Worm (Caenorhabditis elegans) whole organism, mixed stage, embryonic: ENCODE measurements around the gene dhrr-1.
A peak's percentile ranks its signal among the peaks of the same experiment; 100 is the strongest.

ENCODE experiments used
- M03D4.4 ChIP-seq: sonication (generic microtip); optimal IDR thresholded peaks from 2 replicates; lab custom pipeline; 2017; ENCODE audit warnings: mild to moderate bottlenecking, missing genetic modification characterization, missing compliant biosample characterization
- bed-3 ChIP-seq: fragments of 200-800 bp; sonication (Bioruptor generic); optimal IDR thresholded peaks from 3 replicates; lab custom pipeline; 2018; ENCODE audit warnings: mild to moderate bottlenecking, missing genetic modification characterization, moderate library complexity, missing compliant biosample characterization
- blmp-1 ChIP-seq: fragments of 150-350 bp; optimal IDR thresholded peaks from 2 replicates; lab custom pipeline; 2014; ENCODE audit warnings: missing biosample characterization, missing genetic modification characterization
- ceh-39 ChIP-seq: fragments of 150-350 bp; optimal IDR thresholded peaks from 2 replicates; lab custom pipeline; 2014; ENCODE audit warnings: missing biosample characterization, missing genetic modification characterization
- ceh-43 ChIP-seq: fragments of 200-800 bp; sonication (Bioruptor generic); optimal IDR thresholded peaks from 2 replicates; lab custom pipeline; 2018; ENCODE audit warnings: mild to moderate bottlenecking, missing genetic modification characterization, moderate library complexity, missing compliant biosample characterization
- ceh-83 ChIP-seq: fragments of 200-800 bp; sonication (Bioruptor generic); optimal IDR thresholded peaks from 2 replicates; lab custom pipeline; 2018; ENCODE audit warnings: mild to moderate bottlenecking, missing genetic modification characterization, missing compliant biosample characterization
- ces-1 ChIP-seq: fragments of 150-350 bp; optimal IDR thresholded peaks from 2 replicates; lab custom pipeline; 2014; ENCODE audit warnings: missing biosample characterization, missing genetic modification reagents, missing genetic modification characterization
- cnd-1 ChIP-seq: fragments of 200-800 bp; sonication (Bioruptor generic); optimal IDR thresholded peaks from 2 replicates; lab custom pipeline; 2018; ENCODE audit warnings: mild to moderate bottlenecking, missing genetic modification characterization, missing compliant biosample characterization
- drap-1 ChIP-seq: fragments of 200-800 bp; sonication (Bioruptor generic); optimal IDR thresholded peaks from 3 replicates; lab custom pipeline; 2018; ENCODE audit warnings: mild to moderate bottlenecking, missing genetic modification characterization, missing compliant biosample characterization
- elt-3 ChIP-seq: fragments of 150-350 bp; optimal IDR thresholded peaks from 2 replicates; lab custom pipeline; 2014; ENCODE audit warnings: missing biosample characterization, missing genetic modification characterization
- flh-1 ChIP-seq: fragments of 200-800 bp; sonication (Bioruptor generic); optimal IDR thresholded peaks from 2 replicates; lab custom pipeline; 2018; ENCODE audit warnings: mild to moderate bottlenecking, missing genetic modification characterization, moderate library complexity, missing compliant biosample characterization
- hlh-1 ChIP-seq: fragments of 150-350 bp; optimal IDR thresholded peaks from 2 replicates; lab custom pipeline; 2014; ENCODE audit warnings: missing biosample characterization, missing genetic modification reagents, missing genetic modification characterization
- lin-13 ChIP-seq: fragments of 150-350 bp; optimal IDR thresholded peaks from 2 replicates; lab custom pipeline; 2014; ENCODE audit warnings: missing biosample characterization, missing genetic modification characterization
- lin-32 ChIP-seq: fragments of 200-800 bp; sonication (Bioruptor generic); optimal IDR thresholded peaks from 2 replicates; lab custom pipeline; 2018; ENCODE audit warnings: mild to moderate bottlenecking, missing genetic modification characterization, missing compliant biosample characterization
- lsy-2 ChIP-seq: fragments of 150-350 bp; optimal IDR thresholded peaks from 2 replicates; lab custom pipeline; 2014; ENCODE audit warnings: missing biosample characterization, missing genetic modification characterization
- mab-5 ChIP-seq: fragments of 150-350 bp; optimal IDR thresholded peaks from 2 replicates; lab custom pipeline; 2014; ENCODE audit warnings: missing biosample characterization, missing genetic modification characterization
- mep-1 ChIP-seq: fragments of 150-350 bp; optimal IDR thresholded peaks from 2 replicates; lab custom pipeline; 2017; ENCODE audit warnings: missing biosample characterization, missing genetic modification reagents, missing genetic modification characterization, inconsistent platforms
- mls-2 ChIP-seq: sonication (generic microtip); optimal IDR thresholded peaks from 2 replicates; lab custom pipeline; 2016; ENCODE audit warnings: mild to moderate bottlenecking, missing genetic modification characterization, moderate library complexity, missing compliant biosample characterization
- nhr-12 ChIP-seq: fragments of 150-350 bp; optimal IDR thresholded peaks from 2 replicates; lab custom pipeline; 2014; ENCODE audit warnings: missing biosample characterization, missing genetic modification characterization
- nhr-2 ChIP-seq: fragments of 150-350 bp; optimal IDR thresholded peaks from 2 replicates; lab custom pipeline; 2014; ENCODE audit warnings: missing biosample characterization, missing genetic modification characterization
- nhr-237 ChIP-seq: fragments of 150-350 bp; optimal IDR thresholded peaks from 2 replicates; lab custom pipeline; 2014; ENCODE audit warnings: missing biosample characterization, missing genetic modification characterization
- nhr-76 ChIP-seq: sonication (generic microtip); optimal IDR thresholded peaks from 2 replicates; lab custom pipeline; 2017; ENCODE audit warnings: missing biosample characterization, missing genetic modification characterization
- pha-4 ChIP-seq: fragments of 150-350 bp; optimal IDR thresholded peaks from 2 replicates; lab custom pipeline; 2018; ENCODE audit warnings: missing biosample characterization, missing genetic modification reagents, missing genetic modification characterization
- sptf-1 ChIP-seq: sonication (generic microtip); optimal IDR thresholded peaks from 2 replicates; lab custom pipeline; 2017; ENCODE audit warnings: mild to moderate bottlenecking, missing genetic modification characterization, moderate library complexity, missing compliant biosample characterization
- tbx-8 ChIP-seq: fragments of 200-800 bp; sonication (Bioruptor generic); optimal IDR thresholded peaks from 2 replicates; lab custom pipeline; 2018; ENCODE audit warnings: mild to moderate bottlenecking, missing genetic modification characterization, moderate library complexity, missing compliant biosample characterization
- unc-39 ChIP-seq: fragments of 150-350 bp; optimal IDR thresholded peaks from 2 replicates; lab custom pipeline; 2014; ENCODE audit warnings: missing biosample characterization, missing genetic modification characterization
- unc-62 ChIP-seq: fragments of 150-350 bp; optimal IDR thresholded peaks from 2 replicates; lab custom pipeline; 2014; ENCODE audit warnings: missing biosample characterization, missing genetic modification reagents, missing genetic modification characterization
- zip-8 ChIP-seq: fragments of 150-350 bp; optimal IDR thresholded peaks from 2 replicates; lab custom pipeline; 2014; ENCODE audit warnings: missing biosample characterization, missing genetic modification characterization
- ztf-11 ChIP-seq: fragments of 150-350 bp; optimal IDR thresholded peaks from 2 replicates; lab custom pipeline; 2014; ENCODE audit warnings: missing biosample characterization, missing genetic modification characterization

Gene dhrr-1

ce11 chrIII:8960664-8961063 is 16.2 kb downstream of the dhrr-1 start, which contains the start of gene ZK643.6:
ZK643.6 (minus strand) TSS chrIII:8960764.
- no peak for TF ChIP-seq ceh-83
- TF ChIP-seq mab-5, result no peak
- peak; percentile 29 for TF ChIP-seq zip-8 (tag; lab: Kevin White, UChicago)
- TF ChIP-seq drap-1 (GFP tag; lab: Kevin White, UChicago), result no peak
- TF ChIP-seq lin-32, result no peak
- no peak for TF ChIP-seq hlh-1 (tag; lab: Kevin White, UChicago)
- no peak for TF ChIP-seq unc-62 (GFP tag; lab: Kevin White, UChicago)
- no peak for TF ChIP-seq tbx-8 (GFP tag; lab: Kevin White, UChicago)
- TF ChIP-seq, all 35 proteins: peak for 1

DNA sequence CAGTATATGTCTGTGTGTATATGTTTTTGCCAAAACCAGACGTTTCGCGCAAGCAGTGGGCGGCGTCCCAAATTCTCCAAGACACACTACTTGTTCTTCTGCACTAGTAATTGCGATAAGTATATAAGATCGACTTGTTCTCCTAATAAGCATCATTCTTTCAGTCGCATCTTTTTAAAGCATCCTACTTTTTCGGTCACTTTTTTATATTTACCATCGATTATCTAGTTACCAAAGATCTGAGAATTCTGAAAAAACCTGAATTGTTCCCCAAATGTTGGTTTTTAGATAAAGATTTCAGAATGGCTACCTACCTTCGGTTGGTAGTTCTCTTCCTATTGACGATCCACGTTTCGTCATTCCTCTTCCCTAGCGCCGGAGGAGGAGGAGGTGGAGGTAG is 17.5 kb downstream of the dhrr-1 start, which contains the start of gene grl-25:
grl-25 (plus strand) TSS at position 301 of the 400 bp plus-strand sequence.
- no peak for TF ChIP-seq M03D4.4 (tag; lab: Kevin White, UChicago)
- TF ChIP-seq lin-13 (tag; lab: Kevin White, UChicago), result no peak
- no peak for TF ChIP-seq ceh-43 (GFP tag; lab: Kevin White, UChicago)
- no peak for TF ChIP-seq tbx-8 (GFP tag; lab: Kevin White, UChicago)
- TF ChIP-seq mep-1 (tag; lab: Kevin White, UChicago), result no peak
- TF ChIP-seq unc-39 (tag; lab: Kevin White, UChicago), result no peak
- TF ChIP-seq nhr-12, result no peak
- no peak for TF ChIP-seq mab-5
- no peak for TF ChIP-seq ceh-39
- TF ChIP-seq zip-8 (tag; lab: Kevin White, UChicago), result no peak
- TF ChIP-seq drap-1 (GFP tag; lab: Kevin White, UChicago), result no peak
- TF ChIP-seq sptf-1, result no peak
- no peak for TF ChIP-seq bed-3 (GFP tag; lab: Kevin White, UChicago)
- TF ChIP-seq, all 35 proteins: peak for 0

DNA sequence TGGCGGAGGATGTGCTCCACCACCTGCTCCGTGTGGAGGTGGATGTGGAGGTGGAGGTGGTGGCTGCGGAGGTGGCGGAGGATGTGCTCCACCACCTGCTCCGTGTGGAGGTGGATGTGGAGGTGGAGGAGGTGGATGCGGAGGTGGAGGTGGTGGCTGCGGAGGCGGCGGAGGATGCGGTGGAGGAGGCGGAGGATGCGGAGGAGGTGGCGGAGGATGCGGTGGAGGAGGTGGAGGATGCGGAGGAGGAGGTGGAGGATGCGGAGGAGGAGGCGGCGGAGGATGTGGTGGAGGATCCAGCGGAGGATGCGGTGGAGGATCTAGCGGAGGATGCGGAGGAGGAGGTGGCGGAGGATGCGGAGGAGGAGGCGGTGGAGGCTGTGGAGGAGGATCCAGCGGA is 18.0 kb downstream of the dhrr-1 start:
- TF ChIP-seq sptf-1 (peak; percentile 21), lin-13 (tag; lab: Kevin White, UChicago) (no peak), cnd-1 (peak; percentile 40)

- TF ChIP-seq flh-1, result no peak
- no peak for TF ChIP-seq lsy-2
- no peak for TF ChIP-seq ceh-43 (GFP tag; lab: Kevin White, UChicago)
- TF ChIP-seq ceh-83, result no peak
- no peak for TF ChIP-seq cnd-1
- no peak for TF ChIP-seq ces-1 (GFP tag; lab: Kevin White, UChicago)
- no peak for TF ChIP-seq lin-32
- TF ChIP-seq ztf-11, result no peak
- TF ChIP-seq hlh-1 (tag; lab: Kevin White, UChicago), result no peak
- no peak for TF ChIP-seq mls-2 (tag; lab: Kevin White, UChicago)
- no peak for TF ChIP-seq mep-1 (tag; lab: Kevin White, UChicago)
- TF ChIP-seq mab-5, result no peak
- TF ChIP-seq bed-3 (GFP tag; lab: Kevin White, UChicago), result no peak
- no peak for TF ChIP-seq nhr-12
- TF ChIP-seq nhr-76, result no peak
- TF ChIP-seq nhr-2 (tag; lab: Kevin White, UChicago), result no peak
- TF ChIP-seq lin-13 (tag; lab: Kevin White, UChicago), result no peak
- TF ChIP-seq M03D4.4 (tag; lab: Kevin White, UChicago), result no peak
- no peak for TF ChIP-seq ceh-39
- no peak for TF ChIP-seq unc-39 (tag; lab: Kevin White, UChicago)
These were observed 20.3 kb downstream of the dhrr-1 start for ce11 chrIII:8964684-8965283.

DNA sequence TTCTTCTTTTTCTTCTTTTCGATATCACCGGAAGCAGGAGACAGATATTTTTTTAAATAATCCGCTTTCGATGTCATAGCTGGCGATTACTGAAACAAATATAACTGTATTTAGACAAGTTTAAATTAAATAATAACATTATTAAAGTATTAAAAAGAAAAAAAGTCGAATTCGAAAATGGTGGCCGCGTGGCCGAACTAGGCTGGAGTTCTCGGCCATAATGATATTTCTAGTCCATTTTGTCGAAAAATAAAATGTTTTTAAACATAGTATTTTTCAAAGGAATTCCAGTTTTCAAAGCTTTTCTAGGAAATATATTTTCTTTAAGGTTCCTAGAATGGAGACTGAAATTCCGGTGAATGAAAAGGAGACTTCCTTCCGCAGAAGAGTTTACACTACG is 23.2 kb downstream of the dhrr-1 start, which contains the start of the genes bud-13 and rpap-2:
bud-13 (minus strand) TSS at position 89 of the 400 bp plus-strand sequence.
rpap-2 (plus strand) TSS at position 329 of the 400 bp plus-strand sequence.
- TF ChIP-seq nhr-237 (tag; lab: Kevin White, UChicago) (no peak), elt-3 (tag; lab: Kevin White, UChicago) (no peak), cnd-1 (no peak), blmp-1 (tag; lab: Kevin White, UChicago) (no peak), nhr-12 (no peak), nhr-76 (no peak), unc-62 (GFP tag; lab: Kevin White, UChicago) (no peak), ceh-39 (no peak), pha-4 (no peak), drap-1 (GFP tag; lab: Kevin White, UChicago) (no peak), sptf-1 (no peak)
